Worm (Caenorhabditis elegans) whole organism, early embryonic: Measurements from ENCODE around the gene srbc-8.
"Not testable (repeated sequence)": the region's sequence is repeated elsewhere in the genome, so short reads cannot be mapped to it uniquely, and the experiment has no call there.

Source experiments
- aly-1 ChIP-seq: sonication (generic microtip); optimal IDR thresholded peaks from 2 replicates; lab custom pipeline; 2016; ENCODE audit warnings: missing genetic modification characterization, missing compliant biosample characterization
- ama-1 ChIP-seq: fragments of 150-350 bp; optimal IDR thresholded peaks from 2 replicates; lab custom pipeline; 2014
- ceh-36 ChIP-seq: sonication (generic microtip); optimal IDR thresholded peaks from 2 replicates; lab custom pipeline; 2016; ENCODE audit warnings: missing genetic modification characterization, inconsistent platforms, missing compliant biosample characterization
- ets-7 ChIP-seq: sonication (generic microtip); optimal IDR thresholded peaks from 2 replicates; lab custom pipeline; 2016; ENCODE audit warnings: missing genotype, missing genetic modification characterization, missing compliant biosample characterization
- hmbx-1 ChIP-seq: sonication (generic microtip); optimal IDR thresholded peaks from 2 replicates; lab custom pipeline; 2016; ENCODE audit warnings: mild to moderate bottlenecking, missing genetic modification characterization, missing compliant biosample characterization
- sea-1 ChIP-seq: fragments of 200-800 bp; sonication (Bioruptor generic); conservative IDR thresholded peaks from 2 replicates; pipeline ENCODE4 v1.3.6; 2022; ENCODE audit warnings: missing genetic modification characterization, missing compliant biosample characterization
- tbx-11 ChIP-seq: fragments of 200-800 bp; sonication (Bioruptor generic); IDR thresholded peaks from 2 replicates; pipeline ENCODE4 v1.3.6; 2022; ENCODE audit warnings: missing genetic modification characterization, missing compliant biosample characterization

- not testable (repeated sequence) for TF ChIP-seq ama-1 (lab: Kevin White, UChicago); aly-1; ceh-36 (tag; lab: Kevin White, UChicago); ets-7; hmbx-1 (tag; lab: Kevin White, UChicago)
- TF ChIP-seq sea-1 (GFP tag; lab: Robert Waterston, UW) = peak; percentile 85
- TF ChIP-seq tbx-11 (GFP tag; lab: Robert Waterston, UW) = peak; percentile 68; the same call in 1 of the 2 replicates
These were observed 41.4 kb downstream of the srbc-8 start for ce11 chrV:7443480-7443879.
